Fruit fly (Drosophila melanogaster): ENCODE measurements around the gene Fcp3C.

Fcp3C gene

DNA sequence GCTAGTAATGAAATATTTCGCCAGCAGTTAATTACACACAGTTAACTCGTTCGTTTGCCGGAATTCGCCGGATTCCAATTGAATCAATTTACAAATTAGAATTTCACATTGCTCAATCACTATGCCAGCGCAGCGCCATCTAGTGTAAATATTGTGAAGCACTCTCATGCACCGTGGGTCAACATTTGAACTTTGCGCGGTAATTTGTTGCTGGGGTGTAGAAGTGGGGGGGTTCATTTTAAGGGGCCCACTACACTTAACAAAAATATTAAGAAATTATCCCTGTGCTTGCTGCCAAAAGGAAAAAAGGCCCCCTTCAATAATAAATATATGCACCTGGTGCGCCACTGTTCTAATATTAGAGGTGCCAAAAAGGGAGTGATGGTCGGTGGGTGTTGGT is 50.6 kb downstream of the Fcp3C start:
- TF ChIP-seq psq (optimal IDR thresholded peaks at IDR 0.05) (no peak), insv (optimal IDR thresholded peaks at IDR 0.05) (no peak), h (optimal IDR thresholded peaks at IDR 0.05) (no peak), Myc (optimal IDR thresholded peaks at IDR 0.05) (no peak), Sin3A (optimal IDR thresholded peaks at IDR 0.05) (no peak), ttk (optimal IDR thresholded peaks at IDR 0.05) (no peak)

All from Kc167 (cell line).